Fruit fly (Drosophila melanogaster): Measurements from ENCODE around the gene CG14315.
A peak's percentile ranks its signal among the peaks of the same experiment; 100 is the strongest.

Gene CG14315

DNA sequence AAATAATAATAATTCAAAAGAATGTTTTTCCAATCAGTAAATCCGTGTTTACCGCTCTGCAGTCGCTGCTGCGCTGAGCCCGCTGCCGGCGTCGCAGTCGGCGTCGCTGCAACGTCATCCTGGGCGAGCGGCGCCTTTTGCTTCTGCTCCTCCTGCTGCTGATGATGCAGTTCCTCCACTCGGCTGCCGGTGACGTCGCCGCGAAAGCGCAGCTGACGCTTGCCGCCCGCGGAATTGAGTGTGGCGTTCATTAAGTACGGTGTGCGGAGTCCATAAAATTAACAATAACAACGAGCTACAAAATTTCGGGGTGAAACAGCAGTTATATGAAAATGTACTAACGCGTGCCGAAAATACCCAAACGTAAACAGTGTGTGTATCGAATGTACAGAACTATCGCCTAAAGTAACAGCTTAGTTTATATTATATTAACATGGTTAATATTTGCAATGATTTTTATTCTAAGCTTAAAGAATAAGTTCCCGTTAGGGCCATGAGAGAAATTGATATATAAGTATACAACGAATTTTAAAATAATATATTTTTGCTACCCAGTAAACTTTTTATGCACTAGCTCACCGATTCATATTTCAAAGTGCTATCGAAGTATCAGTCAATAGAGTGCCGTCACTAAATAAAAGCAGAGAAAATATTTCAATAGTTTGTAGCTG lies 5.7 kb downstream of the CG14315 start, which contains the start of the genes CG7218 and Cbp20:
Gene CG7218, minus strand, starts transcription at position 346 of the 671 bp plus-strand sequence.
Gene Cbp20, plus strand, starts transcription at position 610 of the 671 bp plus-strand sequence.
- TF ChIP-seq noc (tag; optimal IDR thresholded peaks at IDR 0.05) = peak; percentile 31

DNA sequence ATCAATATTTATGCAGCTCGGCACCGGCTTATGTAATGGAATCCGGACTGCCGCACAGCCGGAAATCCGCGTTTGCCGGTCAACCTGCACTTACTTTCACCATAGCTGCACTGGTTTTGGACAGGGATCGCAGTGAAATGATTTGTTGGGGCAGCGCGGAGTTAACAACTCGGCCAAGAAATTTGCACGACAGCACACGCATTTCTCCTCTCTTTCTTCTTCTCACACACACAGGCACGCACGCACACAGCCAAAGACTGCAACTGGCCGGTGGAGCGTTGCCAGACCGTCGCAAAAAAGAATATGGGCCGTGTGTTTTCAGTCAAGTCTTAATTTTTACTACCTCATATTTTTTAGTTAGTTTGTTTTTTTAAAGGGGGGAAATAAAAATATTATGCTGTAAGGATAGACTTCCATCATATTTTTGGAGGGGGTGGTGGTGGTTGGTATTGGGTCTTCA lies 7.8 kb downstream of the CG14315 start:
- peak; percentile 30 for TF ChIP-seq noc (tag; optimal IDR thresholded peaks at IDR 0.05)

DNA sequence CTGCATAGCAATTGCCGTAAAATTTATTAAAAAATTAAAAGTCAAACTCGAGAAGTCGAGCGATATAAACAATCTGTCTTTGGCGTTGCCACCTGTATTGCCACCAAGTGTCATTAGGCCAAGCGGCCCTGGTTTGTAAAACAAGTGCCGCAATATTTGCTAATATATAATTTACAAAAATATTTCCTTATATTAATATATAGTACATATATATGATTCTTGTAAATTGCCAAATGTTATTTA lies 8.6 kb downstream of the CG14315 start, which contains the start of the genes CG7215 and Prx5:
Gene CG7215, minus strand, starts transcription at position 101 of the 243 bp plus-strand sequence.
Gene Prx5, minus strand, starts transcription at position 101 of the 243 bp plus-strand sequence.
- TF ChIP-seq noc (tag; optimal IDR thresholded peaks at IDR 0.05) = no peak

DNA sequence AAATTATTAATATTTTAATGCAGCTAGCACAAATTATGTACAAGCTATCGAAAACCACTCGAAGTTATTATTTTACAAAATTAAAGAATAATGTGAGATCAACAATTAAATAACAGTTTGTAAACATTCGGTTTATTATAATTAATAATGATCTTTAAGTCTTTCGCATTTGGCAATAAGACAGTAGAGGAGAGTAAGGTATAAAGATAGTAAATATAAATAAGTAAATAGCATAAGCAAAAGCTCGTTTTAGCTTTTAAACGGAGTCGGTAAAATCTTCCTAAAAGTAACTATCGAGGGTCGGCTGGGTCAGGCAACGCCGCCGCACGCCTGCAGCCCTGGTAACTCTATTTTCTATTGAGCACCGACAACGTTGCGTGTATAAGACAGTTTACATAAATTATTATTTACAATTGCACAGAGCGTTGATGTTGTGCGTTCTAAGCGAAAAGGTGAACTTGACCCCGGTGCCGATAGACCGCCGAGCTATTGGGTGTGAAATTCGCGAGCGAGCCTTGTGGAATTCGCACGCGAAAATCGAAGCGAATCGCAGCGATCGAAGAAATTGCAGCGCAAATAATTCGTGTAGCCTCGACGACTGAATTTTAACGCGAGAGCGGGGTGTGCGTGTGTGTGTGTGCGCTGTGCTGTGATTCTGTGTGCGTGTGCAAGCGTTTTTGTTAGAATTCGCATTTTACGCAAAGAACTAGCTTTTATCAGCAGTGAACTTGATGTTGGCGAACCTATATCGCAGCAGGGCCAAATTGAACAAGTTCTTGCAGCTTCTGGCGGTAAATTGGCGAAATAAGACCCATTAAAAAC lies 9.1 kb downstream of the CG14315 start, which contains the start of gene wrd:
Gene wrd, plus strand, starts transcription at position 342 of the 822 bp plus-strand sequence.
- TF ChIP-seq noc (tag; optimal IDR thresholded peaks at IDR 0.05) = no peak

DNA sequence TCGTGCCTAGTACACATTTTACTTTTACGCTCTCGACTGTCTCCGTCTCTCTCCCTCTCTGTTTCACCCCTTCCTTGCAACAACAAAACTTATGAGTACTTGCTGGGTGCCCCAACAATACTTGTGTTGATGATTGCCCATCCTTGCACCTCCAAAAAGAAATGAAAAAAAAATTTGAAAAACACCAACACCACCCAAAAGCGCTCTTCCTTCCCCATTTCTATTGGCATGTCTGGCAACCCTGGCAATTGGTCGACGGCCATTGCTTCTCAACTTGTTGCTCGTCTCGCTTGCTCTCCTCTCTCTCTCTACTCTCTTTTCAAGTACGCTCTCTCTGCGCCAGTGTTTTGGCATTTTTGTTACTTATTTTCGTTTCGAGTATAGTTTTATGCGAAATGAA lies 9.9 kb downstream of the CG14315 start:
- peak; percentile 53 for TF ChIP-seq noc (tag; optimal IDR thresholded peaks at IDR 0.05)

DNA sequence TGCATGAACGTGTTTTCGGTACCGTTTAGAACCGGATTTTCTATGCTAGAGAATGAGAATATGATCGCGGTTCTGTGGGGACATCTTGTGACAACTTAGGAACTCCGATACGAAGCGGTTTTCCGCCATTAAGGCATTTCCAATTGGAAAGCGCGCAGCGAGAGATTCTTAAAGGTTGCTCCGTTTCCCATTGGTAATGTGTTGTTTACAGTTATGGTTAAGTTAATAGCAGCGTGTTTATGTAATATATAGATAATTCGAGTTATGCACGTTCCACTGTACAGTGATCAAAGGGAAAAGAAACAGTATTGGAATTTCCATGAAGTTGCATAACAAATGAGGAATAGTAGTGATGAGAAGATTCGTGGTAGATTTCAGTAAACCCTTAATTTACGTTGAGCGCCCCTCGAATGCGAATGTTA lies 10.4 kb downstream of the CG14315 start:
- no peak for TF ChIP-seq noc (tag; optimal IDR thresholded peaks at IDR 0.05)

DNA sequence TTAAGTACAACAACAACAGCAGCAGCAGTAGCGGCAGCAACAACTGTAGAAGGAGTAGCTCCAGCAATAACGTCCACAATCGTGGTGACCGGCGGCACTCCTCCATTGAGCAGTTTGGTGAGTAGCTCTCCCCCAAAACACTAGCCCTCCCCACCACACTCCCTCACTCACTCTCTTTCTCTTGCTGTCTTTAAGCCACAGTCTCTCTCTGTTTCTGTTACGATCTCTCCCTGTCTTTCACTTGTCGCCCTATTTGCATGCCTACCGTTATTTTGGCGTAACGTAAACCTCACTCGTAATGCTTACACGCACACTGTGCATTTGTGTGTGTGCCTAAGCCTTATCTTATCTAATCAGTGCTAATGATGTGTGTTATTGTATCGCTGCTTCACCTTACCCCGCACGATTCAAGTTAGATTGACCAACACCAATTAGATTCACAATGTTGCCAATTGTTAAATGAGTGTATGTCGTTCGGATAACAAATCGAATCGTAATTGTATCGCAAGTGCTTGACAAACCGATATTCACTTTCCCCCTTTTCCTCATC lies 11.6 kb downstream of the CG14315 start:
- no peak for TF ChIP-seq noc (tag; optimal IDR thresholded peaks at IDR 0.05)

DNA sequence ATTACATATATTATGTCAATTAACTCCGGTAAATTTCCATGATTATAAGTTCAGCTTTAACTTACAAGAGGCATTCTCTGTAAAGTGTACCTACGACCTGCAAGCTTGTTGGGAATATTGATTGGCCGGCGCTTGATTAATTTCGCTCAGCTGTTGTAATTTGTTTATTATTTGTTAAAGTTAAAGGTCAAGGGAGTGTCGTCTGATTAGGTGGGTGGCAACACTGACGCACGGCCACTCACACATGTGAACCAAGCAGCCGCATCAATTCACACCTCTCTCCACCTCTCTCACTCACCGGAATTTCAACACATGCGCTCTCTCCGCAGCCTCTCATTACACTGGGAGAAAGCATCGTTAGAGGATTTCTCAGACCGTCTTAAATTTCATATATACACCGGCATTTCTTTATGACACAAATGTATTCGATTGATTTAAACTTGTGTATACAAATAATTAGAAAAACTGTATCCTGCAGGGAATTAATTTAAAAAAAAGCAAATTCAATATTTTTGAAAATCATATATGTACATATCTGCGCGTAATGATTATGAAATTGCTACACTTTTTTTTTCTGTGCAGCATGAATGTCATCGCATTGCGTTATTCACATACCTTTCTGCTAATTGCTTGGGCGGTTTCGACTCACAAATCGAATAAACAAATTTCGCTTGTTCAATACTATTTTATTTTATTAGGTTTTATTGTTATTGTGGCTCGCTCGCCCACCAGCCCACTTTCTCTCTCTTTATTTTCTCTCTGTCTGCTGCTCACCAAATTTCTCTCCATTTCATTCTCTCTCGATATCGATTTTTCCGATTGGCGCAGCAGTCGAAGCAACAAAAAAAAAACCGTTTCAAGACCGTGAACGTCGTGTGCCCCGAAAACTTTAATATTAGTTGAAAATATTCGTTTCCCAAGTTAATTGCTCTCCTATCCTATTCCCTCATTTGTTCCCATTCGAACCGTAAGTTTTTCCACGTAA lies 13.8 kb downstream of the CG14315 start:
- TF ChIP-seq noc (tag; optimal IDR thresholded peaks at IDR 0.05) = peak; percentile 89

DNA sequence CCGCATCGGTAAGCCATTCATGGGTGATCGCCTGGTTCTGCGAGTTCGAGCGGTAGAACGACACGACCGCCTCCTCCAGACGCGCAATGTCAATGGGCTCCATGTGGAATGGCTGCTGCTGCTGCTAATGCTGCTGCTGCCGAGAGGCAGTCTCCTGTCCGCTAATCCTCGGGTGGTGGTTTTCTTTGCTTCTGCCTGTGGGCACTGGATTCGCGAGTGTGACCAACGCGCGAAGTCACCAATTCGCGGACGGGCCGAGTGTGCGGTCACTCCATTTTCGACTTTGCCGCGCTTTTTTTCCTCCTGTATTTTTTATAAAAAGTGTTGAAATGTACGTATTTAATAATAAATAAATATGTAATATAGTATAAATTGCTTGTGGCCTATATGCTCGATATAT lies 24.7 kb downstream of the CG14315 start, which contains the start of gene cdm:
Gene cdm, minus strand, starts transcription at position 236 of the 400 bp plus-strand sequence.
- TF ChIP-seq noc (tag; optimal IDR thresholded peaks at IDR 0.05) = no peak

DNA sequence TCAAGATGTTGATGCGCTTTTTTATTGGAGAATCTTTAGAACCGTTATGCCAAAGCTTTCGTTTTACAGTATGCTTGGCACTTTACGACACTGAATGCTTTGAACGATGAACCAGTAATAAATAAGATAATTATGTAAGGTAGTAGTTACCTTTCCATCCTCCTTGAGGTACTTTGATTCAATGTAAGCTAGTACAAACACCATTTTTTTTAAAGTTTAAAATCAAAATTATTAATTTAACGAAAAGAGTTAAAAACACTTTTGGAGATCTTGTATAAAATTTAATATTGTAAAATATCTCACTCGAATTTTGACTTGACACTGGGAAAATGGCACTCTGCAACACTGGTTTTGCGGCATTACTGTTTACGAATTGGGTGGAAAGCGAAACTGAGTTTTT lies 26.9 kb downstream of the CG14315 start, which contains the start of the genes Arp5 and CG7208:
Gene Arp5, plus strand, starts transcription at position 114 of the 400 bp plus-strand sequence.
Gene CG7208, minus strand, starts transcription at position 331 of the 400 bp plus-strand sequence.
- peak; percentile 81 for TF ChIP-seq noc (tag; optimal IDR thresholded peaks at IDR 0.05)

DNA sequence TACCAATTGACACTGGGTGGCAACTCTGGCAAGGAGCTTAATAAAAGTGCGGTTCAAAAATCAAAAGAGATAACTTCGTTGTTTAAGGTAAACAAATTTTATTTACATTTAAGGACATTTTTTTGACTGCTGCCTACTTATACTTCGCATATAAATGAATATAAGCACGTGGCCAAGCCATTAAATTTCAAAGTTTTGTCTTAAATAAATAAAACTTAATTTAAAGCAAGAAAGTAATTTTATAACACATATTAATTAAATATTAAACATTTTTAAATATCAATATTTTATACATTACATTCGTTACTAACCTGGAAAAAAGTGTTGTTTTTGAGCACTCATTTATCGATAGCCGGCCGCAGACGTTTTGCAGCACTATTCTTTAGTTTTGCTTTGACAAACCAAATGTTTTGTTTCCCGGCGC lies 30.2 kb downstream of the CG14315 start, which contains the start of the genes CG12321 and MED17:
Gene CG12321, minus strand, starts transcription at position 6 of the 424 bp plus-strand sequence.
Gene MED17, plus strand, starts transcription at position 371 of the 424 bp plus-strand sequence.
- peak; percentile 87 for TF ChIP-seq noc (tag; optimal IDR thresholded peaks at IDR 0.05)

DNA sequence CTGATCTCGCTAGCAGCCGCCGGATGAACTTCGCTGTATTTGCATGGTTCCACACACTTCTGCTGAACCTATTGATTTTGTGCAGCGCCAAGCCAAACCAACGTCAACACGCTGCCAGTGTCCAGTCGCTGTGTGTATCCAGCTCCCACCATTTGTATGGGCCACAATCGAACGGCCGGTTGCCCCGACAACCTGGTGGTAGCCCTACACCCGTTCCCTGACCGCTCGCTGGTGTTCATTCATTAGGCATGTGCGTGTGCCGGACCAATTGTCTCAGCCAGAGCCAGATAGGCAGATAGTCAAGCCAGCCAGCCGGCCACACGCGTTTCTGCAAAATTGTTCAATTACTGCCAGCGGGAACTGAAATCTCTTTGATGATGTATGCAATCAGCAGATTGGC lies 33.4 kb downstream of the CG14315 start, which contains the start of gene CG14313:
Gene CG14313, minus strand, starts transcription at position 101 of the 400 bp plus-strand sequence.
- TF ChIP-seq noc (tag; optimal IDR thresholded peaks at IDR 0.05) = no peak

DNA sequence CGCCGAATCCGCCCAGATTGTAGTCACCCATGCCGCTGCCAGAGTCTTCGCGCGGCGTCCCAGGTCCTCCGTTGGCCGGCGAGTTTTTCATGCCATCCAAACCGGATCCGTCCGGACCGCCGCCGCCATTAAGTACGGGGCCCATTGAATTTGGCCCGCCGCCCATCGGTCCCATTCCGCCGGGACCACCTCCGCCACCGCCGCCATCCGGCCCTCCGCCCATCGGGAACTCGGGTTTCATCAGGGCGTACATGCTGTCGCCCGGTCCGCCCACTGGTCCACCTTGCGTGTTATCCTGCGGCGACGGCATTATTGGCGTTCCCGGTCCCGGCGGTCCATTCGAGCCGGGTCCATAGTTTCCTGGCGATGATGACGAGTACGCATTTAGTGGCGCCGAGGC lies 36.8 kb downstream of the CG14315 start:
- TF ChIP-seq noc (tag; optimal IDR thresholded peaks at IDR 0.05) = no peak

DNA sequence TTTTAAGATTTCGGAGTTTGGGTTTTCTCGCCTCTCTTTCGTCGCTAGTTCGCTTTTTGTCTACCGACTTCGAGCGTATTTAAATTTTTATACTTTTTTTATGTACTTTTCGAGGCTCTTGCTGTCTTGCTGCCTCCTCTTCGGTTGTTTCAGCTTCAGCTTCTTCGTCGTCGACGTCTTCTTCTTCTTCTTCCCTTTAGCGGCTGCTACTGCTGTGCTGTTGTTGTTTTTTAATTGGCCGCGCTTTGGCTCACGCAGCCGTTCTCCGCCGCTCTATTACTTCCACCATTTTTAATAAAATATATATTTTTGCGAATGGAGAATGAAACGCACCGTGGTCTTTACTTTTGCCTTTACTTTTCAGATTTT lies 38.1 kb downstream of the CG14315 start:
- TF ChIP-seq noc (tag; optimal IDR thresholded peaks at IDR 0.05) = no peak
